Worm (Caenorhabditis elegans) whole organism, young adult: ENCODE measurements around the gene fbxc-34.

ENCODE experiments used
- B0035.1 ChIP-seq: sonication (generic microtip); optimal IDR thresholded peaks from 2 replicates; lab custom pipeline; 2016; ENCODE audit warnings: missing genetic modification characterization, mild to moderate bottlenecking, missing compliant biosample characterization, missing genotype, missing genetic modification reagents
- D2030.7 ChIP-seq: fragments of 200-800 bp; sonication (Bioruptor generic); IDR thresholded peaks from 2 replicates; pipeline ENCODE4 v1.3.6; 2022; ENCODE audit warnings: missing genetic modification reagents, missing genetic modification characterization, missing compliant biosample characterization
- F22D6.2 ChIP-seq: sonication (generic microtip); optimal IDR thresholded peaks from 2 replicates; lab custom pipeline; 2016; ENCODE audit warnings: mild to moderate bottlenecking, missing genetic modification characterization, missing compliant biosample characterization
- F33H1.4 ChIP-seq: fragments of 200-800 bp; sonication (Bioruptor generic); IDR thresholded peaks from 2 replicates; pipeline ENCODE4 v1.3.6; 2022; ENCODE audit warnings: missing genetic modification reagents, missing genetic modification characterization, missing compliant biosample characterization
- F39B2.1 ChIP-seq: fragments of 200-800 bp; sonication (Bioruptor generic); IDR thresholded peaks from 2 replicates; pipeline ENCODE4 v1.3.6; 2022; ENCODE audit warnings: missing genetic modification reagents, missing genetic modification characterization, missing compliant biosample characterization
- F55B11.4 ChIP-seq: sonication (generic microtip); optimal IDR thresholded peaks from 2 replicates; lab custom pipeline; 2016; ENCODE audit warnings: missing compliant biosample characterization, missing genetic modification characterization, borderline replicate concordance; ENCODE audit not compliant: insufficient read depth
- T07F8.4 ChIP-seq: sonication (generic microtip); optimal IDR thresholded peaks from 2 replicates; lab custom pipeline; 2016; ENCODE audit warnings: mild to moderate bottlenecking, missing genetic modification characterization, moderate library complexity, missing compliant biosample characterization
- T26A5.8 ChIP-seq: sonication (generic microtip); optimal IDR thresholded peaks from 2 replicates; lab custom pipeline; 2016; ENCODE audit warnings: missing genetic modification characterization, missing compliant biosample characterization
- Y67H2A.10 ChIP-seq: fragments of 200-800 bp; sonication (Bioruptor generic); conservative IDR thresholded peaks from 2 replicates; pipeline ENCODE4 v1.3.6; 2022; ENCODE audit warnings: missing genetic modification reagents, missing genetic modification characterization, missing compliant biosample characterization
- Y95B8A.8 ChIP-seq: fragments of 200-800 bp; sonication (Bioruptor generic); IDR thresholded peaks from 2 replicates; pipeline ENCODE4 v1.3.6; 2022; ENCODE audit warnings: missing genetic modification reagents, missing genetic modification characterization, missing compliant biosample characterization
- athp-1 ChIP-seq: sonication (generic microtip); optimal IDR thresholded peaks from 2 replicates; lab custom pipeline; 2017; ENCODE audit warnings: mild to moderate bottlenecking, missing genetic modification characterization, missing compliant biosample characterization
- ceh-100 ChIP-seq: fragments of 200-800 bp; sonication (Bioruptor generic); IDR thresholded peaks from 2 replicates; pipeline ENCODE4 v1.3.6; 2022; ENCODE audit warnings: missing genetic modification reagents, missing genetic modification characterization, missing compliant biosample characterization
- ceh-27 ChIP-seq: fragments of 200-800 bp; sonication (Bioruptor generic); optimal IDR thresholded peaks from 2 replicates; lab custom pipeline; 2018; ENCODE audit warnings: mild to moderate bottlenecking, missing genetic modification characterization, moderate library complexity, missing compliant biosample characterization
- chd-7 ChIP-seq: sonication (generic microtip); optimal IDR thresholded peaks from 2 replicates; lab custom pipeline; 2016; ENCODE audit warnings: mild to moderate bottlenecking, missing genetic modification characterization, moderate library complexity, missing compliant biosample characterization
- die-1 ChIP-seq: sonication (generic microtip); optimal IDR thresholded peaks from 2 replicates; lab custom pipeline; 2016; ENCODE audit warnings: missing genotype, mild to moderate bottlenecking, missing genetic modification characterization, missing compliant biosample characterization
- dox-1 ChIP-seq: fragments of 200-800 bp; sonication (Bioruptor generic); IDR thresholded peaks from 2 replicates; pipeline ENCODE4 v1.3.6; 2022; ENCODE audit warnings: missing genetic modification reagents, missing genetic modification characterization, missing compliant biosample characterization
- dpff-1 ChIP-seq: sonication (generic microtip); optimal IDR thresholded peaks from 2 replicates; lab custom pipeline; 2017; ENCODE audit warnings: mild to moderate bottlenecking, missing genetic modification characterization, missing compliant biosample characterization
- egl-18 ChIP-seq: fragments of 200-800 bp; sonication (Bioruptor generic); IDR thresholded peaks from 2 replicates; pipeline ENCODE4 v1.3.6; 2022; ENCODE audit warnings: missing genetic modification reagents, missing genetic modification characterization, missing compliant biosample characterization
- egl-44 ChIP-seq: fragments of 200-800 bp; sonication (Bioruptor generic); IDR thresholded peaks from 2 replicates; pipeline ENCODE4 v1.3.6; 2022; ENCODE audit warnings: missing genetic modification reagents, missing genetic modification characterization, missing compliant biosample characterization
- ekl-4 ChIP-seq: fragments of 200-800 bp; sonication (Bioruptor generic); IDR thresholded peaks from 2 replicates; pipeline ENCODE4 v1.3.6; 2022; ENCODE audit warnings: missing genetic modification reagents, missing genetic modification characterization, missing compliant biosample characterization
- ets-4 ChIP-seq: fragments of 200-800 bp; sonication (Bioruptor generic); optimal IDR thresholded peaks from 2 replicates; lab custom pipeline; 2018; ENCODE audit warnings: mild to moderate bottlenecking, missing genetic modification characterization, missing compliant biosample characterization
- hmg-20 ChIP-seq: fragments of 200-800 bp; sonication (Bioruptor generic); IDR thresholded peaks from 2 replicates; pipeline ENCODE4 v1.3.6; 2022; ENCODE audit warnings: missing genetic modification reagents, missing genetic modification characterization, missing compliant biosample characterization
- mcd-1 ChIP-seq: fragments of 200-800 bp; sonication (Bioruptor generic); IDR thresholded peaks from 2 replicates; pipeline ENCODE4 v1.3.6; 2022; ENCODE audit warnings: missing genetic modification reagents, missing genetic modification characterization, missing compliant biosample characterization
- mxl-1 ChIP-seq: sonication (generic microtip); optimal IDR thresholded peaks from 2 replicates; lab custom pipeline; 2016; ENCODE audit warnings: missing genetic modification characterization, missing compliant biosample characterization
- pbrm-1 ChIP-seq: fragments of 200-800 bp; sonication (Bioruptor generic); IDR thresholded peaks from 2 replicates; pipeline ENCODE4 v1.3.6; 2022; ENCODE audit warnings: missing genetic modification reagents, missing genetic modification characterization, missing compliant biosample characterization
- pha-4 ChIP-seq: fragments of 150-350 bp; sonication (generic microtip); optimal IDR thresholded peaks from 2 replicates; lab custom pipeline; 2014; ENCODE audit warnings: missing biosample characterization, missing genetic modification reagents, missing genetic modification characterization
- rcor-1 ChIP-seq: fragments of 200-800 bp; sonication (Bioruptor generic); IDR thresholded peaks from 2 replicates; pipeline ENCODE4 v1.3.6; 2022; ENCODE audit warnings: missing genetic modification reagents, missing genetic modification characterization, missing compliant biosample characterization
- rec-8 ChIP-seq, 2 experiments: sonication (generic microtip); optimal IDR thresholded peaks; 2 replicates each; lab custom pipeline; 2016; ENCODE audit warnings: mild to moderate bottlenecking in 2 of 2, missing genetic modification characterization in 2 of 2, missing genetic modification reagents in 2 of 2, missing genotype in 2 of 2, missing biosample characterization in 1 of 2, missing compliant biosample characterization in 1 of 2, moderate library complexity in 1 of 2
- somi-1 ChIP-seq: fragments of 200-800 bp; sonication (Bioruptor generic); optimal IDR thresholded peaks from 2 replicates; lab custom pipeline; 2018; ENCODE audit warnings: mild to moderate bottlenecking, missing genetic modification characterization, missing compliant biosample characterization
- unc-130 ChIP-seq: sonication (generic microtip); optimal IDR thresholded peaks from 2 replicates; lab custom pipeline; 2016; ENCODE audit warnings: missing genetic modification reagents, missing genetic modification characterization, missing compliant biosample characterization
- ztf-22 ChIP-seq: fragments of 200-800 bp; sonication (Bioruptor generic); optimal IDR thresholded peaks from 2 replicates; lab custom pipeline; 2018; ENCODE audit warnings: mild to moderate bottlenecking, missing genetic modification characterization, moderate library complexity, missing compliant biosample characterization
- ztf-25 ChIP-seq: fragments of 200-800 bp; sonication (Bioruptor generic); IDR thresholded peaks from 2 replicates; pipeline ENCODE4 v1.3.6; 2022; ENCODE audit warnings: missing genetic modification reagents, missing genetic modification characterization, missing compliant biosample characterization
- ztf-3 ChIP-seq: fragments of 200-800 bp; sonication (Bioruptor generic); optimal IDR thresholded peaks from 2 replicates; lab custom pipeline; 2018; ENCODE audit warnings: mild to moderate bottlenecking, missing genetic modification characterization, missing compliant biosample characterization

fbxc-34 gene

ce11 chrII:973999-974398 lies 43.0 kb downstream of the fbxc-34 start, which contains the start of gene fbxc-14:
Gene fbxc-14 (plus strand): TSS chrII:974299.
- no peak for TF ChIP-seq egl-18 (GFP tag; lab: Robert Waterston, UW)
- no peak for TF ChIP-seq egl-44 (GFP tag; lab: Robert Waterston, UW)
- TF ChIP-seq chd-7 (tag; lab: Kevin White, UChicago) = no peak
- TF ChIP-seq T07F8.4 (tag; lab: Kevin White, UChicago) = no peak
- no peak for TF ChIP-seq ceh-27 (GFP tag; lab: Kevin White, UChicago)
- no peak for TF ChIP-seq mxl-1 (tag; lab: Kevin White, UChicago)
- no peak for TF ChIP-seq hmg-20
- no peak for TF ChIP-seq ets-4 (GFP tag; lab: Kevin White, UChicago)
- TF ChIP-seq F39B2.1 (GFP tag; lab: Robert Waterston, UW) = no peak
- no peak for TF ChIP-seq somi-1 (GFP tag; lab: Kevin White, UChicago)
- TF ChIP-seq dox-1 (GFP tag; lab: Robert Waterston, UW) = no peak
- no peak for TF ChIP-seq ztf-22 (GFP tag; lab: Kevin White, UChicago)
- TF ChIP-seq dpff-1 (tag; lab: Kevin White, UChicago) = no peak
- TF ChIP-seq ekl-4 (GFP tag; lab: Robert Waterston, UW) = no peak

ce11 chrII:977130-977529 lies 46.2 kb downstream of the fbxc-34 start:
- TF ChIP-seq ztf-25 (GFP tag; lab: Robert Waterston, UW) = 0 out of 2 replicates have a peak, but pooled peaks have one; percentile 13
- peak; percentile 37; the same call in 1 of the 2 replicates for TF ChIP-seq egl-44 (GFP tag; lab: Robert Waterston, UW)
- 0 out of 2 replicates have a peak, but pooled peaks have one; percentile 13 for TF ChIP-seq ceh-100 (GFP tag; lab: Robert Waterston, UW)
- 0 out of 2 replicates have a peak, but pooled peaks have one; percentile 28 for TF ChIP-seq hmg-20
- TF ChIP-seq dox-1 (GFP tag; lab: Robert Waterston, UW) = peak; percentile 60
- 0 out of 2 replicates have a peak, but pooled peaks have one; percentile 45 for TF ChIP-seq pbrm-1 (GFP tag; lab: Robert Waterston, UW)
- TF ChIP-seq Y95B8A.8 (GFP tag; lab: Robert Waterston, UW) = 0 out of 2 replicates have a peak, but pooled peaks have one; percentile 53
- TF ChIP-seq mcd-1 (GFP tag; lab: Robert Waterston, UW) = peak; percentile 52
- TF ChIP-seq D2030.7 = peak; percentile 53; the same call in 1 of the 2 replicates
- peak; percentile 77 for TF ChIP-seq rcor-1 (GFP tag; lab: Robert Waterston, UW)

- TF ChIP-seq unc-130 = no peak
- TF ChIP-seq egl-18 (GFP tag; lab: Robert Waterston, UW) = no peak
- no peak for TF ChIP-seq F55B11.4 (tag; lab: Kevin White, UChicago)
- no peak for TF ChIP-seq hmg-20
- TF ChIP-seq dpff-1 (tag; lab: Kevin White, UChicago) = no peak
- TF ChIP-seq Y67H2A.10 (GFP tag; lab: Robert Waterston, UW) = no peak
- no peak for TF ChIP-seq ztf-22 (GFP tag; lab: Kevin White, UChicago)
- no peak for TF ChIP-seq T26A5.8 (tag; lab: Kevin White, UChicago)
- TF ChIP-seq rec-8 (tag; optimal IDR thresholded peaks at IDR 0.05; lab: Kevin White, UChicago) = no peak
- TF ChIP-seq somi-1 (GFP tag; lab: Kevin White, UChicago) = no peak
- TF ChIP-seq B0035.1 = no peak
- TF ChIP-seq ztf-25 (GFP tag; lab: Robert Waterston, UW) = no peak
- no peak for TF ChIP-seq ztf-3 (GFP tag; lab: Kevin White, UChicago)
- no peak for TF ChIP-seq F33H1.4 (GFP tag; lab: Robert Waterston, UW)
- no peak for TF ChIP-seq F22D6.2 (tag; lab: Kevin White, UChicago)
- TF ChIP-seq die-1 (tag; lab: Kevin White, UChicago) = no peak
- no peak for TF ChIP-seq pha-4 (tag; lab: Kevin White, UChicago)
- TF ChIP-seq ceh-100 (GFP tag; lab: Robert Waterston, UW) = no peak
- no peak for TF ChIP-seq athp-1 (tag; lab: Kevin White, UChicago)
Observed at ce11 chrII:979135-979534, 48.2 kb downstream of the fbxc-34 start, which contains the start of the genes fbxc-17 and fbxc-15. Gene fbxc-17 (minus strand): TSS chrII:979235. Gene fbxc-15 (plus strand): TSS chrII:979423.
